Worm (Caenorhabditis elegans): ENCODE results near the gene nhr-198.

DNA sequence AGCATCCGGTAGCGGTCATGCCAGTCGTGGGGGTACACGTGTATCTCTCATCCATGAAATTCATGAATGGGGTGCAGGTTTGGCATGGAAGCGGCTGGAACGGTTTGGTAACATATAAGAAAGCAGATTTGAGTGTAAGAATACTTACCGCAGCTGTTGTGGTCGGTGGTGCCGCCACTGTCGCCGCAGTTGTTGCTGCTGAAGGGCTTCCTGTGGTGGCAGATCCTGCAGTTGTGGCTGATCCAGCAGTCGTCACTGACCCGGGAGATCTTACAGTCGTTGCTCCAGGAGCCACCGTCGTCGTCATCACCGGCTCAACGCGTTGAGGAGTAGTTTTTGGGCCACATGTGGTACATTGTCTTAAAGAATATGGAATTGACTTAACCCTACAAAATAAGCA, 39.2 kb downstream of the nhr-198 start:
- TF ChIP-seq sptf-1 (tag; optimal IDR thresholded peaks at IDR 0.05) = no peak
- TF ChIP-seq nhr-28 (tag; optimal IDR thresholded peaks at IDR 0.05) = no peak
- no peak for TF ChIP-seq alr-1 (tag; optimal IDR thresholded peaks at IDR 0.05; ENCODE audit: borderline replicate concordance)
- TF ChIP-seq nhr-11 (tag; optimal IDR thresholded peaks at IDR 0.05) = no peak
- TF ChIP-seq ces-1 (GFP tag; optimal IDR thresholded peaks at IDR 0.05) = no peak
- no peak for TF ChIP-seq ama-1 (optimal IDR thresholded peaks at IDR 0.05)
- no peak for TF ChIP-seq elt-3 (tag; optimal IDR thresholded peaks at IDR 0.05)
- TF ChIP-seq lin-14 (GFP tag; optimal IDR thresholded peaks at IDR 0.05) = no peak
- no peak for TF ChIP-seq lin-13 (GFP tag; optimal IDR thresholded peaks at IDR 0.05)
- no peak for TF ChIP-seq fkh-4 (tag; optimal IDR thresholded peaks at IDR 0.05; ENCODE audit: borderline replicate concordance)
- no peak for TF ChIP-seq efl-3 (GFP tag; optimal IDR thresholded peaks at IDR 0.05)
